Worm (Caenorhabditis elegans) whole organism, L2 larva: ENCODE results near the gene C14A4.8.

Source experiments
- Y55F3AM.14 ChIP-seq: fragments of 200-800 bp; sonication (Bioruptor generic); optimal IDR thresholded peaks from 2 replicates; lab custom pipeline; 2018; ENCODE audit warnings: mild to moderate bottlenecking, missing genetic modification characterization, missing compliant biosample characterization
- alr-1 ChIP-seq: fragments of 150-350 bp; optimal IDR thresholded peaks from 2 replicates; lab custom pipeline; 2014; ENCODE audit warnings: missing biosample characterization, missing genetic modification characterization
- ama-1 ChIP-seq: fragments of 150-350 bp; optimal IDR thresholded peaks from 2 replicates; lab custom pipeline; 2018; ENCODE audit warnings: inconsistent platforms
- ceh-16 ChIP-seq: fragments of 150-350 bp; optimal IDR thresholded peaks from 2 replicates; lab custom pipeline; 2014; ENCODE audit warnings: missing biosample characterization, missing genetic modification characterization
- lin-11 ChIP-seq: fragments of 150-350 bp; sonication (generic microtip); optimal IDR thresholded peaks from 2 replicates; lab custom pipeline; 2014; ENCODE audit warnings: missing biosample characterization, missing genetic modification characterization, inconsistent platforms, mixed read lengths
- nhr-21 ChIP-seq: fragments of 150-350 bp; optimal IDR thresholded peaks from 2 replicates; lab custom pipeline; 2014; ENCODE audit warnings: missing biosample characterization, missing genetic modification characterization
- snpc-4 ChIP-seq: fragments of 150-350 bp; optimal IDR thresholded peaks from 2 replicates; lab custom pipeline; 2014; ENCODE audit warnings: missing biosample characterization, missing genetic modification characterization
- unc-62 ChIP-seq: fragments of 150-350 bp; optimal IDR thresholded peaks from 2 replicates; lab custom pipeline; 2014; ENCODE audit warnings: missing biosample characterization, missing genetic modification reagents, missing genetic modification characterization

- TF ChIP-seq nhr-21 (tag; lab: Kevin White, UChicago) (no peak), Y55F3AM.14 (GFP tag; lab: Kevin White, UChicago) (no peak), unc-62 (GFP tag; lab: Kevin White, UChicago) (no peak), ceh-16 (tag; lab: Kevin White, UChicago) (no peak), alr-1 (tag; lab: Kevin White, UChicago) (no peak), ama-1 (no peak), snpc-4 (tag; lab: Kevin White, UChicago) (no peak), lin-11 (no peak)
Observed at ce11 chrII:10553377-10554045, 44.4 kb downstream of the C14A4.8 start.
